Worm (Caenorhabditis elegans) whole organism, L4 larva: ENCODE measurements around the gene col-73.
A peak's percentile ranks its signal among the peaks of the same experiment; 100 is the strongest.
"Not testable (repeated sequence)": the region's sequence is repeated elsewhere in the genome, so short reads cannot be mapped to it uniquely, and the experiment has no call there.

Source experiments
- F10B5.3 ChIP-seq: sonication (generic microtip); optimal IDR thresholded peaks from 2 replicates; lab custom pipeline; 2016; ENCODE audit warnings: mild to moderate bottlenecking, missing genetic modification characterization, missing compliant biosample characterization
- R02D3.7 ChIP-seq: fragments of 150-350 bp; sonication (generic microtip); optimal IDR thresholded peaks from 3 replicates; lab custom pipeline; 2014; ENCODE audit warnings: missing biosample characterization, missing genetic modification characterization
- Y48G9A.11 ChIP-seq: fragments of 200-800 bp; sonication (Bioruptor generic); IDR thresholded peaks from 2 replicates; pipeline ENCODE4 v1.3.6; 2022; ENCODE audit warnings: missing genetic modification reagents, missing genetic modification characterization, missing compliant biosample characterization
- ZK337.2 ChIP-seq: fragments of 200-800 bp; sonication (Bioruptor generic); IDR thresholded peaks from 2 replicates; pipeline ENCODE4 v1.3.6; 2022; ENCODE audit warnings: missing genetic modification reagents, missing genetic modification characterization, missing compliant biosample characterization
- ZK546.5 ChIP-seq, 2 experiments: sonication (generic microtip); optimal IDR thresholded peaks; 2 replicates each; lab custom pipeline; 2017; ENCODE audit warnings: missing biosample characterization in 2 of 2, missing genetic modification characterization in 2 of 2
- aly-2 ChIP-seq: sonication (generic microtip); optimal IDR thresholded peaks from 2 replicates; lab custom pipeline; 2018; ENCODE audit warnings: missing biosample characterization, missing genetic modification characterization
- arid-1 ChIP-seq: fragments of 200-800 bp; sonication (Bioruptor generic); conservative IDR thresholded peaks from 2 replicates; pipeline ENCODE4 v1.3.6; 2022; ENCODE audit warnings: missing genetic modification reagents, missing genetic modification characterization, missing compliant biosample characterization
- ceh-28 ChIP-seq: fragments of 150-350 bp; optimal IDR thresholded peaks from 2 replicates; lab custom pipeline; 2014; ENCODE audit warnings: missing biosample characterization, missing genetic modification reagents, missing genetic modification characterization
- ceh-32 ChIP-seq: sonication (generic microtip); optimal IDR thresholded peaks from 2 replicates; lab custom pipeline; 2016; ENCODE audit warnings: mild to moderate bottlenecking, missing genetic modification characterization, missing compliant biosample characterization; ENCODE audit not compliant: poor library complexity
- ctbp-1 ChIP-seq: fragments of 200-800 bp; sonication (Bioruptor generic); IDR thresholded peaks from 2 replicates; pipeline ENCODE4 v1.3.6; 2022; ENCODE audit warnings: missing genetic modification reagents, missing genetic modification characterization, missing compliant biosample characterization
- daf-16 ChIP-seq, 3 experiments: sonication (generic microtip); optimal IDR thresholded peaks; 2 replicates each; lab custom pipeline; 2016 to 2017; ENCODE audit warnings: missing genetic modification characterization in 3 of 3, missing genetic modification reagents in 3 of 3, mild to moderate bottlenecking in 2 of 3, missing compliant biosample characterization in 2 of 3, missing biosample characterization in 1 of 3, moderate library complexity in 1 of 3
- daf-19 ChIP-seq: fragments of 200-800 bp; sonication (Bioruptor generic); conservative IDR thresholded peaks from 2 replicates; pipeline ENCODE4 v1.3.6; 2022; ENCODE audit warnings: missing genetic modification characterization, missing compliant biosample characterization
- dpl-1 ChIP-seq: fragments of 150-350 bp; optimal IDR thresholded peaks from 2 replicates; lab custom pipeline; 2014; ENCODE audit warnings: missing biosample characterization, missing genetic modification reagents, missing genetic modification characterization
- egl-43 ChIP-seq: fragments of 200-800 bp; sonication (Bioruptor generic); IDR thresholded peaks from 2 replicates; pipeline ENCODE4 v1.3.6; 2022; ENCODE audit warnings: missing genetic modification reagents, missing genetic modification characterization, missing compliant biosample characterization
- fkh-10 ChIP-seq: fragments of 150-350 bp; optimal IDR thresholded peaks from 2 replicates; lab custom pipeline; 2014; ENCODE audit warnings: missing biosample characterization, missing genetic modification reagents, missing genetic modification characterization
- hlh-11 ChIP-seq: fragments of 200-800 bp; sonication (Bioruptor generic); optimal IDR thresholded peaks from 2 replicates; lab custom pipeline; 2018; ENCODE audit warnings: mild to moderate bottlenecking, missing genetic modification characterization, missing compliant biosample characterization
- hlh-30 ChIP-seq: sonication (generic microtip); optimal IDR thresholded peaks from 2 replicates; lab custom pipeline; 2017; ENCODE audit warnings: antibody characterized with exemption, mild to moderate bottlenecking, missing genetic modification characterization, missing compliant biosample characterization; ENCODE audit not compliant: insufficient read depth
- lin-29 ChIP-seq: fragments of 200-800 bp; sonication (Bioruptor generic); IDR thresholded peaks from 2 replicates; pipeline ENCODE4 v1.3.6; 2022; ENCODE audit warnings: missing genetic modification reagents, missing genetic modification characterization, missing compliant biosample characterization
- mdl-1 ChIP-seq, 2 experiments: fragments of 150-350 bp in 1 of 2; sonication (generic microtip) in 1 of 2; optimal IDR thresholded peaks; 2 replicates each; lab custom pipeline; 2014 to 2017; ENCODE audit warnings: missing biosample characterization in 2 of 2, missing genetic modification characterization in 2 of 2
- mdt-29 ChIP-seq: fragments of 200-800 bp; sonication (Bioruptor generic); IDR thresholded peaks from 2 replicates; pipeline ENCODE4 v1.3.6; 2022; ENCODE audit warnings: missing genetic modification reagents, missing genetic modification characterization, missing compliant biosample characterization
- mxl-2 ChIP-seq: fragments of 200-800 bp; sonication (Bioruptor generic); conservative IDR thresholded peaks from 2 replicates; pipeline ENCODE4 v1.3.6; 2022; ENCODE audit warnings: missing genetic modification reagents, missing genetic modification characterization, missing compliant biosample characterization
- nhr-10 ChIP-seq: fragments of 150-350 bp; optimal IDR thresholded peaks from 2 replicates; lab custom pipeline; 2014; ENCODE audit warnings: missing biosample characterization, missing genetic modification characterization
- nhr-11 ChIP-seq: fragments of 150-350 bp; optimal IDR thresholded peaks from 2 replicates; lab custom pipeline; 2014; ENCODE audit warnings: missing biosample characterization, missing genetic modification characterization
- nhr-111 ChIP-seq: fragments of 200-800 bp; sonication (Bioruptor generic); optimal IDR thresholded peaks from 2 replicates; lab custom pipeline; 2018; ENCODE audit warnings: mild to moderate bottlenecking, missing genetic modification characterization, missing compliant biosample characterization
- nhr-42 ChIP-seq: fragments of 200-800 bp; sonication (Bioruptor generic); IDR thresholded peaks from 2 replicates; pipeline ENCODE4 v1.3.6; 2022; ENCODE audit warnings: missing genetic modification characterization, missing compliant biosample characterization
- nhr-76 ChIP-seq: fragments of 150-350 bp; optimal IDR thresholded peaks from 2 replicates; lab custom pipeline; 2014; ENCODE audit warnings: missing biosample characterization, missing genetic modification characterization
- sdz-12 ChIP-seq: fragments of 200-800 bp; sonication (Bioruptor generic); optimal IDR thresholded peaks from 2 replicates; lab custom pipeline; 2018; ENCODE audit warnings: mild to moderate bottlenecking, missing genetic modification characterization, missing compliant biosample characterization
- set-16 ChIP-seq: fragments of 200-800 bp; sonication (Bioruptor generic); IDR thresholded peaks from 2 replicates; pipeline ENCODE4 v1.3.6; 2022; ENCODE audit warnings: missing genetic modification reagents, missing genetic modification characterization, missing compliant biosample characterization
- spr-1 ChIP-seq: sonication (generic microtip); optimal IDR thresholded peaks from 2 replicates; lab custom pipeline; 2016; ENCODE audit warnings: mild to moderate bottlenecking, missing genetic modification characterization, missing compliant biosample characterization
- unc-39 ChIP-seq: sonication (generic microtip); optimal IDR thresholded peaks from 2 replicates; lab custom pipeline; 2017; ENCODE audit warnings: missing biosample characterization, missing genetic modification characterization
- zag-1 ChIP-seq: fragments of 150-350 bp; optimal IDR thresholded peaks from 2 replicates; lab custom pipeline; 2014; ENCODE audit warnings: missing biosample characterization, missing genetic modification characterization
- zfp-2 ChIP-seq: sonication (generic microtip); optimal IDR thresholded peaks from 2 replicates; lab custom pipeline; 2016; ENCODE audit warnings: mild to moderate bottlenecking, missing genetic modification characterization, missing compliant biosample characterization
- zip-11 ChIP-seq: fragments of 200-800 bp; sonication (Bioruptor generic); IDR thresholded peaks from 2 replicates; pipeline ENCODE4 v1.3.6; 2022; ENCODE audit warnings: missing genetic modification characterization, missing compliant biosample characterization
- ztf-11 ChIP-seq: fragments of 150-350 bp; optimal IDR thresholded peaks from 2 replicates; lab custom pipeline; 2014; ENCODE audit warnings: missing biosample characterization, missing genetic modification characterization

The col-73 gene

ce11 chrII:4851594-4852106 is 21.3 kb downstream of the col-73 start, which contains the start of gene dnj-9 (continued):
- no peak for TF ChIP-seq sdz-12 (GFP tag; lab: Kevin White, UChicago)
- TF ChIP-seq arid-1 (GFP tag; lab: Robert Waterston, UW): peak; percentile 83
- TF ChIP-seq hlh-30: peak; percentile 88
- TF ChIP-seq, all 104 proteins: peak for 67

DNA sequence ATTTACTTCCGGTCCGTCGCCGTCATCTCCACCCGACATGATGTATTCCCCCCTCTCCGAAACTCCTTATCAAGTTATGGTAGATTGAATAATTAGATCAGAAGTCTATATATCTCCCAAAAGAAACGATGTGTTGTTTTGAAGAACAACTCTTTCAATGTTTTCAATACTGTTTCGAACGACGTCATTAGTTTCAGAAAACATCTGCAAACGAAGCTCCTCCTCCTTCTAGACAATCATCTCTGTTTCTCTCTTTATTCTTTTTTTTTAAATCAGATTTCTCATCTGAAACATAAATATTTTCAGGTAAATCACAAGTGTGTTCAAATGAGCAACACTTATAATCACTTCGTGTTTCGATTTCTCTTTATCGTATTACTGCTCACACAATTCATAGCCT is 23.0 kb downstream of the col-73 start, which contains the start of gene T23B7.3:
Gene T23B7.3, plus strand, starts transcription at position 301 of the 400 bp plus-strand sequence.
- TF ChIP-seq nhr-42 (no peak), zag-1 (no peak), daf-19 (GFP tag; lab: Robert Waterston, UW) (no peak), daf-16 (GFP tag; optimal IDR thresholded peaks at IDR 0.05; lab: Kevin White, UChicago) (no peak), daf-16 (tag; optimal IDR thresholded peaks at IDR 0.05; lab: Kevin White, UChicago) (no peak), nhr-111 (GFP tag; lab: Kevin White, UChicago) (no peak), mxl-2 (no peak), spr-1 (tag; lab: Kevin White, UChicago) (no peak), egl-43 (GFP tag; lab: Robert Waterston, UW) (no peak), aly-2 (tag; lab: Kevin White, UChicago) (no peak), arid-1 (GFP tag; lab: Robert Waterston, UW) (no peak), zip-11 (GFP tag; lab: Robert Waterston, UW) (no peak), zfp-2 (tag; lab: Kevin White, UChicago) (no peak), ctbp-1 (GFP tag; lab: Robert Waterston, UW) (no peak), dpl-1 (GFP tag; lab: Kevin White, UChicago) (no peak), hlh-11 (tag; lab: Kevin White, UChicago) (no peak), mdt-29 (no peak), Y48G9A.11 (GFP tag; lab: Robert Waterston, UW) (no peak), ztf-11 (tag; lab: Kevin White, UChicago) (no peak)

DNA sequence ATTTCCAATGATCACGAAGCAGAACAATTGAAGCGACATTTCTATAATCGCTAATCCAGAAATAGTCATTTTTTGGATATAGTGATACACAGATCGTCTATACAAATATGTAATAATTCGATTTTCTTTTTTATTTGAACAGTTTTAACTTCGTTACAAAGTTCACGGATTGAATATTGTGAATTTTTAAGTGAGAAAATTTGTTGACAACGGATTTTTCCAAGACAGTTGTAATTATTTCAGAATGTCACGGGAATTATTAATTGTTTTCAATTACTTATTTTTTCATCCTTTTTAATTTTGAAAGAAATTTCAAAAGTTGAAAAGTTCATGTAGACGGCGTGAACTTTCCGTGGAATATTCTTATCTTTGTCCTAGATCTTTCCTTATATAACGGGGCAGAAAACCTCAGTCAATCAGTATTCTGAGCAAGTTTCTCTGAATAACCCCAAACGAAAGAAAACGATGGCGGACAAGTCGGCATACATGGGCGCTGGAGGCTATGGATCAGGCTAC is 30.7 kb downstream of the col-73 start, which contains the start of the genes T23B7.2 and nspd-4:
Gene T23B7.2, minus strand, starts transcription at position 101 of the 516 bp plus-strand sequence.
Gene nspd-4, plus strand, starts transcription at position 466 of the 516 bp plus-strand sequence.
- not testable (repeated sequence) for TF ChIP-seq egl-43 (GFP tag; lab: Robert Waterston, UW); mdt-29; unc-39 (tag; lab: Kevin White, UChicago)

- no peak for TF ChIP-seq ceh-32 (tag; lab: Kevin White, UChicago)
- TF ChIP-seq ZK337.2 (GFP tag; lab: Robert Waterston, UW): no peak
Measured at ce11 chrII:4837659-4838058, 35.3 kb downstream of the col-73 start, which contains the start of gene C33F10.12. Gene C33F10.12, minus strand, starts transcription at chrII:4837759.

- TF ChIP-seq nhr-10 (no peak), lin-29 (GFP tag; lab: Robert Waterston, UW) (no peak), R02D3.7 (tag; lab: Kevin White, UChicago) (no peak), set-16 (GFP tag; lab: Robert Waterston, UW) (no peak), fkh-10 (GFP tag; lab: Kevin White, UChicago) (no peak), ZK546.5 (tag; optimal IDR thresholded peaks at IDR 0.05; lab: Kevin White, UChicago) (no peak), nhr-111 (GFP tag; lab: Kevin White, UChicago) (no peak), nhr-11 (tag; lab: Kevin White, UChicago) (no peak), nhr-76 (tag; lab: Kevin White, UChicago) (no peak), mdt-29 (no peak), ceh-28 (tag; lab: Kevin White, UChicago) (no peak), F10B5.3 (tag; lab: Kevin White, UChicago) (no peak), mdl-1 (tag; optimal IDR thresholded peaks at IDR 0.05; lab: Kevin White, UChicago) (no peak)
- TF ChIP-seq, all 104 proteins: peak for 0
Measured at ce11 chrII:4834761-4835160, 38.2 kb downstream of the col-73 start, which contains the start of the genes C33F10.11 and C33F10.1. Gene C33F10.11, minus strand, starts transcription at chrII:4834861. Gene C33F10.1, plus strand, starts transcription at chrII:4835023.
